Fruit fly (Drosophila melanogaster) whole organism, embryonic: ENCODE data around the gene MFS18.

ENCODE experiments used
- BtbVII ChIP-seq: fragments of 200-800 bp; sonication (Bioruptor generic); optimal IDR thresholded peaks from 3 replicates; lab custom pipeline; 2017; ENCODE audit warnings: missing biosample characterization, mild to moderate bottlenecking, missing genetic modification characterization
- CG10274 ChIP-seq: fragments of 200-800 bp; sonication (Bioruptor generic); optimal IDR thresholded peaks from 3 replicates; lab custom pipeline; 2017; ENCODE audit warnings: missing biosample characterization, mild to moderate bottlenecking, missing genetic modification characterization
- CG10431 ChIP-seq: fragments of 200-800 bp; sonication (Bioruptor generic); optimal IDR thresholded peaks from 3 replicates; lab custom pipeline; 2018; ENCODE audit warnings: missing biosample characterization, mild to moderate bottlenecking, missing genetic modification characterization
- CG1233 ChIP-seq: fragments of 200-800 bp; sonication (Bioruptor generic); optimal IDR thresholded peaks from 4 replicates; lab custom pipeline; 2018; ENCODE audit warnings: missing biosample characterization, mild to moderate bottlenecking, missing genetic modification characterization
- CG13287 ChIP-seq: fragments of 200-800 bp; sonication (Bioruptor generic); IDR thresholded peaks from 2 replicates; pipeline ENCODE4 v1.3.6; 2022; ENCODE audit warnings: missing biosample characterization, missing genetic modification characterization; ENCODE audit not compliant: partially characterized antibody
- CG16813 ChIP-seq: fragments of 200-800 bp; sonication (Bioruptor generic); IDR thresholded peaks from 3 replicates; pipeline ENCODE4 v1.3.6; 2022; ENCODE audit warnings: missing biosample characterization, missing genetic modification characterization; ENCODE audit not compliant: partially characterized antibody
- CG17328 ChIP-seq: fragments of 200-800 bp; sonication (Bioruptor generic); IDR thresholded peaks from 2 replicates; pipeline ENCODE4 v1.3.6; 2022; ENCODE audit warnings: missing biosample characterization, missing genetic modification characterization
- CG17361 ChIP-seq: fragments of 200-800 bp; sonication (Bioruptor generic); IDR thresholded peaks from 3 replicates; pipeline ENCODE4 v1.3.6; 2022; ENCODE audit warnings: missing biosample characterization, missing genetic modification characterization
- CG18599 ChIP-seq: fragments of 200-800 bp; sonication (Bioruptor generic); optimal IDR thresholded peaks from 3 replicates; lab custom pipeline; 2017; ENCODE audit warnings: missing biosample characterization, missing genetic modification characterization, mild to moderate bottlenecking, moderate library complexity, missing genetic modification reagents
- CG2120 ChIP-seq: fragments of 200-800 bp; sonication (Bioruptor generic); optimal IDR thresholded peaks from 3 replicates; lab custom pipeline; 2016; ENCODE audit warnings: missing biosample characterization, missing genetic modification characterization
- CG2678 ChIP-seq: fragments of 200-800 bp; sonication (Bioruptor generic); optimal IDR thresholded peaks from 3 replicates; lab custom pipeline; 2019; ENCODE audit warnings: missing biosample characterization, mild to moderate bottlenecking, missing genetic modification characterization, moderate library complexity
- CG2875 ChIP-seq: fragments of 200-800 bp; sonication (Bioruptor generic); optimal IDR thresholded peaks from 2 replicates; lab custom pipeline; 2017; ENCODE audit warnings: missing biosample characterization, mild to moderate bottlenecking, missing genetic modification characterization, missing genetic modification reagents
- CG31388 ChIP-seq: fragments of 200-800 bp; sonication (Bioruptor generic); optimal IDR thresholded peaks from 2 replicates; lab custom pipeline; 2016; ENCODE audit warnings: missing biosample characterization, missing genetic modification characterization
- CG3163 ChIP-seq: fragments of 200-800 bp; sonication (Bioruptor generic); optimal IDR thresholded peaks from 3 replicates; lab custom pipeline; 2016; ENCODE audit warnings: missing biosample characterization, missing genetic modification characterization
- CG34422 ChIP-seq: fragments of 200-800 bp; sonication (Bioruptor generic); IDR thresholded peaks from 3 replicates; pipeline ENCODE4 v1.3.6; 2022; ENCODE audit warnings: missing biosample characterization, missing genetic modification characterization
- CG4404 ChIP-seq: fragments of 200-800 bp; sonication (Bioruptor generic); IDR thresholded peaks from 2 replicates; pipeline ENCODE4 v1.3.6; 2022; ENCODE audit warnings: missing biosample characterization, missing genetic modification characterization
- CG4617 ChIP-seq: fragments of 200-800 bp; sonication (Bioruptor generic); optimal IDR thresholded peaks from 3 replicates; lab custom pipeline; 2016; ENCODE audit warnings: missing biosample characterization, missing genetic modification characterization, borderline replicate concordance
- CG5953 ChIP-seq: fragments of 200-800 bp; sonication (Bioruptor generic); IDR thresholded peaks from 2 replicates; pipeline ENCODE4 v1.3.6; 2022; ENCODE audit warnings: missing biosample characterization, missing genetic modification characterization
- CG6813 ChIP-seq: fragments of 200-800 bp; sonication (Bioruptor generic); optimal IDR thresholded peaks from 2 replicates; lab custom pipeline; 2017; ENCODE audit warnings: missing biosample characterization, missing genetic modification characterization, mild to moderate bottlenecking, moderate library complexity, missing genetic modification reagents
- CG8359 ChIP-seq: fragments of 200-800 bp; sonication (Bioruptor generic); optimal IDR thresholded peaks from 2 replicates; lab custom pipeline; 2017; ENCODE audit warnings: missing biosample characterization, mild to moderate bottlenecking, missing genetic modification characterization, borderline replicate concordance
- CG9437 ChIP-seq: fragments of 200-800 bp; sonication (Bioruptor generic); optimal IDR thresholded peaks from 2 replicates; lab custom pipeline; 2018; ENCODE audit warnings: missing biosample characterization, mild to moderate bottlenecking, missing genetic modification characterization
- Dll ChIP-seq: fragments of 200-800 bp; sonication (Bioruptor generic); IDR thresholded peaks from 4 replicates; pipeline ENCODE4 v1.3.6; 2022; ENCODE audit warnings: missing biosample characterization, missing genetic modification characterization; ENCODE audit not compliant: partially characterized antibody
- Gsc ChIP-seq: fragments of 200-800 bp; sonication (Bioruptor generic); IDR thresholded peaks from 2 replicates; pipeline ENCODE4 v1.3.6; 2022; ENCODE audit warnings: missing biosample characterization, missing genetic modification characterization
- HLH4C ChIP-seq: fragments of 200-800 bp; sonication (Bioruptor generic); IDR thresholded peaks from 3 replicates; pipeline ENCODE4 v1.3.6; 2022; ENCODE audit warnings: missing biosample characterization, missing genetic modification characterization; ENCODE audit not compliant: partially characterized antibody
- Hr39 ChIP-seq: fragments of >200 bp; optimal IDR thresholded peaks from 2 replicates; lab custom pipeline; 2017
- Lhr ChIP-seq: fragments of 200-800 bp; sonication (Bioruptor generic); optimal IDR thresholded peaks from 3 replicates; lab custom pipeline; 2017; ENCODE audit warnings: mild to moderate bottlenecking, missing biosample characterization, missing genetic modification reagents, missing genetic modification characterization
- Lpt ChIP-seq: fragments of >200 bp; optimal IDR thresholded peaks from 2 replicates; lab custom pipeline; 2018; ENCODE audit warnings: missing biosample characterization, missing genetic modification characterization
- NC2α ChIP-seq: fragments of 200-800 bp; sonication (Bioruptor generic); optimal IDR thresholded peaks from 2 replicates; lab custom pipeline; 2016; ENCODE audit warnings: missing biosample characterization, missing genetic modification characterization
- Oaz ChIP-seq: fragments of 200-800 bp; sonication (Bioruptor generic); IDR thresholded peaks from 2 replicates; pipeline ENCODE4 v1.3.6; 2022; ENCODE audit warnings: missing biosample characterization, missing genetic modification characterization
- Pdp1 ChIP-seq, 2 experiments: fragments of 200-800 bp; sonication (Bioruptor generic); optimal IDR thresholded peaks; 3 replicates each; lab custom pipeline; 2016; ENCODE audit warnings: missing biosample characterization in 2 of 2, missing genetic modification characterization in 2 of 2, mild to moderate bottlenecking in 1 of 2, moderate library complexity in 1 of 2
- Ptx1 ChIP-seq: fragments of 200-800 bp; sonication (Bioruptor generic); IDR thresholded peaks from 2 replicates; pipeline ENCODE4 v1.3.6; 2022; ENCODE audit warnings: missing biosample characterization, missing genetic modification characterization
- Side ChIP-seq: fragments of 200-800 bp; sonication (Bioruptor generic); optimal IDR thresholded peaks from 2 replicates; lab custom pipeline; 2016; ENCODE audit warnings: missing biosample characterization, missing genetic modification characterization
- Sry-β ChIP-seq: fragments of 200-800 bp; sonication (Bioruptor generic); optimal IDR thresholded peaks from 2 replicates; lab custom pipeline; 2018; ENCODE audit warnings: missing biosample characterization, mild to moderate bottlenecking, missing genetic modification characterization, moderate library complexity
- Tbp ChIP-seq: fragments of >200 bp; optimal IDR thresholded peaks from 2 replicates; lab custom pipeline; 2018; ENCODE audit warnings: missing biosample characterization, missing genetic modification characterization
- Vsx1 ChIP-seq: fragments of 200-800 bp; sonication (Bioruptor generic); optimal IDR thresholded peaks from 2 replicates; lab custom pipeline; 2017; ENCODE audit warnings: missing biosample characterization, mild to moderate bottlenecking, missing genetic modification characterization, missing genetic modification reagents
- al ChIP-seq: fragments of 200-800 bp; sonication (Bioruptor generic); IDR thresholded peaks from 2 replicates; pipeline ENCODE4 v1.3.6; 2022; ENCODE audit warnings: missing biosample characterization, missing genetic modification characterization
- chinmo ChIP-seq: fragments of 200-800 bp; sonication (Bioruptor generic); IDR thresholded peaks from 4 replicates; pipeline ENCODE4 v1.3.6; 2022; ENCODE audit warnings: missing biosample characterization, missing genetic modification characterization; ENCODE audit not compliant: partially characterized antibody
- disco-r ChIP-seq: fragments of 200-800 bp; sonication (Bioruptor generic); optimal IDR thresholded peaks from 2 replicates; lab custom pipeline; 2016; ENCODE audit warnings: missing biosample characterization, missing genetic modification characterization
- ewg ChIP-seq: fragments of 200-800 bp; sonication (Bioruptor generic); optimal IDR thresholded peaks from 3 replicates; lab custom pipeline; 2017; ENCODE audit warnings: mild to moderate bottlenecking, missing biosample characterization, missing genetic modification reagents, missing genetic modification characterization
- kay ChIP-seq: fragments of 200-800 bp; sonication (Bioruptor generic); optimal IDR thresholded peaks from 2 replicates; lab custom pipeline; 2016; ENCODE audit warnings: missing biosample characterization, missing genetic modification characterization
- mirr ChIP-seq: fragments of 200-800 bp; sonication (Bioruptor generic); optimal IDR thresholded peaks from 3 replicates; lab custom pipeline; 2018; ENCODE audit warnings: missing biosample characterization, mild to moderate bottlenecking, missing genetic modification characterization
- pan ChIP-seq, 4 experiments: fragments of >200 bp in 3 of 4; fragments of 200-800 bp in 1 of 4; sonication (Bioruptor generic) in 1 of 4; optimal IDR thresholded peaks in 3 of 4; IDR thresholded peaks in 1 of 4; 2 replicates each; pipeline versions ENCODE4 v1.3.6 to Lab custom; 2017 to 2022; ENCODE audit warnings: missing biosample characterization in 2 of 4, missing genetic modification characterization in 2 of 4, mixed read lengths in 1 of 4
- peb ChIP-seq: fragments of 200-800 bp; sonication (Bioruptor generic); IDR thresholded peaks from 2 replicates; pipeline ENCODE4 v1.3.6; 2022; ENCODE audit warnings: missing biosample characterization, missing genetic modification characterization
- sens ChIP-seq: fragments of 200-800 bp; sonication (Bioruptor generic); peaks from one replicate; lab custom pipeline; 2016; ENCODE audit warnings: missing biosample characterization, missing genetic modification characterization
- sima ChIP-seq: fragments of 200-800 bp; sonication (Bioruptor generic); optimal IDR thresholded peaks from 2 replicates; lab custom pipeline; 2016; ENCODE audit warnings: missing biosample characterization, missing genetic modification characterization
- ssp ChIP-seq: fragments of 200-800 bp; sonication (Bioruptor generic); IDR thresholded peaks from 2 replicates; pipeline ENCODE4 v1.3.6; 2022; ENCODE audit warnings: missing biosample characterization, missing genetic modification characterization
- tgo ChIP-seq: fragments of 200-800 bp; sonication (Bioruptor generic); IDR thresholded peaks from 3 replicates; pipeline ENCODE4 v1.3.6; 2022; ENCODE audit warnings: missing biosample characterization, missing genetic modification characterization
- tll ChIP-seq, 2 experiments: fragments of 200-800 bp in 1 of 2; fragments of >200 bp in 1 of 2; sonication (Bioruptor generic) in 1 of 2; optimal IDR thresholded peaks; 2 replicates each; lab custom pipeline; 2017 to 2019; ENCODE audit warnings: missing biosample characterization in 2 of 2, missing genetic modification characterization in 2 of 2, mild to moderate bottlenecking in 1 of 2, moderate library complexity in 1 of 2
- vfl ChIP-seq: fragments of 200-800 bp; sonication (Bioruptor generic); optimal IDR thresholded peaks from 2 replicates; lab custom pipeline; 2016; ENCODE audit warnings: missing biosample characterization, missing genetic modification characterization
- vvl ChIP-seq: fragments of 200-800 bp; sonication (Bioruptor generic); IDR thresholded peaks from 2 replicates; pipeline ENCODE4 v1.3.6; 2022; ENCODE audit warnings: missing biosample characterization, missing genetic modification characterization

The MFS18 gene

DNA sequence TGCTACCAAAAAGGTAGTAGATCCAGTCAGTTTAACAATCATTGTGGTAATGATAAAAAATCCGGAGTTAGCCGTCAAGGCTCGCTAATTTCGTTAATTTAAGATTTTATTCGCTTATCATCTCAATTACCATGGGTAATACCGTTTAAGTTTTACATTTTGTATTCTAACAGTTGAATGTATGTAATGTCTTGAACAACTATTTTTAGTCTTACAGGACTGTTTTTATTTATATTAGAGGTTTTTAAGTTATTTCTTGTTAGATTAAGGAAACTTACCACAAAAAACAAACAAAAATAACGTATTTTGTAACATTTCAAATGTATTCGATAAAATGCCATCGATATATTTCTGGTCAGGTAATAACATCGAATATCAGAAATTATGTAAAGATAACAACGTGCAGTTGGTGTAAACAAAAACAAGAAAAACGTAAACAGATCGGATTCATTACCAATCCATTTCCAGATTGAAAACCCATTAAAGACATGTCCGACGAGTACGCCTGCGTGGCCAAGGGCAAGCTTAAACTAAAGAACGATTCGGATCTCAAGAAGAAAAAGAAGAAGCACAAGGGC, 6.3 kb downstream of the MFS18 start, which contains the start of the genes Sfp24F and CG15432 (continued):
- TF ChIP-seq CG17361 (GFP tag; lab: Robert Waterston, UW) (no peak), Ptx1 (GFP tag; lab: Robert Waterston, UW) (no peak), Vsx1 (GFP tag; lab: Kevin White, UChicago) (no peak), pan (optimal IDR thresholded peaks at IDR 0.05; lab: Kevin White, UChicago) (no peak), pan (GFP tag; optimal IDR thresholded peaks at IDR 0.05 in 1 of 2, IDR thresholded peaks at IDR 0.05 in 1 of 2) (no peak), CG4617 (GFP tag; lab: Kevin White, UChicago) (peak; percentile 38), Dll (GFP tag; lab: Robert Waterston, UW) (peak; percentile 73), vfl (GFP tag; lab: Kevin White, UChicago) (no peak), Lhr (no peak), kay (GFP tag; lab: Kevin White, UChicago) (no peak), CG34422 (GFP tag; lab: Robert Waterston, UW) (no peak), sens (GFP tag; lab: Kevin White, UChicago) (no peak), vvl (GFP tag; lab: Robert Waterston, UW) (no peak), chinmo (no peak), CG4404 (GFP tag; lab: Robert Waterston, UW) (no peak), CG2678 (tag; lab: Kevin White, UChicago) (no peak), ssp (GFP tag; lab: Robert Waterston, UW) (no peak), Oaz (GFP tag; lab: Robert Waterston, UW) (no peak), HLH4C (GFP tag; lab: Robert Waterston, UW) (peak; percentile 73), ewg (no peak), NC2α (GFP tag; lab: Kevin White, UChicago) (no peak), CG31388 (GFP tag; lab: Kevin White, UChicago) (no peak), CG10431 (GFP tag; lab: Kevin White, UChicago) (no peak), CG18599 (no peak), al (GFP tag; lab: Robert Waterston, UW) (no peak), CG2875 (GFP tag; lab: Kevin White, UChicago) (no peak), Lpt (no peak), tgo (GFP tag; lab: Robert Waterston, UW) (no peak), CG3163 (no peak), CG1233 (no peak), CG10274 (GFP tag; lab: Kevin White, UChicago) (no peak), Side (GFP tag; lab: Kevin White, UChicago) (no peak), CG6813 (GFP tag; lab: Kevin White, UChicago) (no peak), mirr (no peak), CG2120 (no peak), CG9437 (GFP tag; lab: Kevin White, UChicago) (peak; percentile 94), sima (no peak), CG16813 (peak; percentile 43; the same call in 1 of the 3 replicates), Hr39 (no peak), Pdp1 (GFP tag; optimal IDR thresholded peaks at IDR 0.05; lab: Kevin White, UChicago) (no peak), Tbp (GFP tag; lab: Kevin White, UChicago) (no peak), CG13287 (peak; percentile 77), disco-r (GFP tag; lab: Kevin White, UChicago) (no peak), BtbVII (GFP tag; lab: Kevin White, UChicago) (no peak), CG17328 (GFP tag; lab: Robert Waterston, UW) (no peak), Gsc (GFP tag; lab: Robert Waterston, UW) (no peak), CG5953 (GFP tag; lab: Robert Waterston, UW) (no peak), peb (GFP tag; lab: Robert Waterston, UW) (no peak), Sry-β (GFP tag; lab: Kevin White, UChicago) (no peak), CG8359 (GFP tag; lab: Kevin White, UChicago) (no peak), tll (GFP tag; optimal IDR thresholded peaks at IDR 0.05; lab: Kevin White, UChicago) (no peak)
